Fruit fly (Drosophila melanogaster): Measurements from ENCODE around the gene CG5114.

Gene CG5114

dm6 chr3L:14974513-14974912 is 8.1 kb upstream of the CG5114 start, which contains the start of gene Ocho (continued):
- TF ChIP-seq CG6854 (GFP tag; optimal IDR thresholded peaks at IDR 0.05) (no peak), mld (GFP tag; IDR thresholded peaks at IDR 0.05; ENCODE audit: partially characterized antibody) (no peak), CG11696 (GFP tag; IDR thresholded peaks at IDR 0.05) (no peak), corto (GFP tag; optimal IDR thresholded peaks at IDR 0.05) (no peak), Side (GFP tag; optimal IDR thresholded peaks at IDR 0.05) (no peak), gro (GFP tag; optimal IDR thresholded peaks at IDR 0.05) (no peak), CG13424 (tag; optimal IDR thresholded peaks at IDR 0.05) (no peak), CG18764 (GFP tag; optimal IDR thresholded peaks at IDR 0.05) (no peak), Tbp (GFP tag; optimal IDR thresholded peaks at IDR 0.05) (no peak), CG8281 (tag; optimal IDR thresholded peaks at IDR 0.05) (no peak), sens (GFP tag) (peak; percentile 75), pzg (GFP tag; optimal IDR thresholded peaks at IDR 0.05) (no peak), Sry-δ (GFP tag; optimal IDR thresholded peaks at IDR 0.05) (peak; percentile 38), CG1647 (GFP tag; optimal IDR thresholded peaks at IDR 0.05) (no peak), kni (GFP tag; optimal IDR thresholded peaks at IDR 0.05) (peak; percentile 17), CG12391 (tag; optimal IDR thresholded peaks at IDR 0.05) (no peak)

dm6 chr3L:14974952-14975351 is 7.7 kb upstream of the CG5114 start:
- no peak for TF ChIP-seq CG13296 (GFP tag; optimal IDR thresholded peaks at IDR 0.05)
- no peak for TF ChIP-seq gem (tag; optimal IDR thresholded peaks at IDR 0.05)
- no peak for TF ChIP-seq CG2889 (GFP tag; IDR thresholded peaks at IDR 0.05)
- no peak for TF ChIP-seq Taf1 (GFP tag; IDR thresholded peaks at IDR 0.05)
- TF ChIP-seq CG11085 (GFP tag; IDR thresholded peaks at IDR 0.05): no peak
- no peak for TF ChIP-seq ewg (GFP tag; optimal IDR thresholded peaks at IDR 0.05)
- TF ChIP-seq NC2β (GFP tag; optimal IDR thresholded peaks at IDR 0.05): no peak
- no peak for TF ChIP-seq da (GFP tag; optimal IDR thresholded peaks at IDR 0.05)
- no peak for TF ChIP-seq zen (tag; optimal IDR thresholded peaks at IDR 0.05)
- TF ChIP-seq jing (GFP tag; optimal IDR thresholded peaks at IDR 0.05): no peak
- TF ChIP-seq Sry-δ (GFP tag; optimal IDR thresholded peaks at IDR 0.05): no peak
- TF ChIP-seq insv (GFP tag; optimal IDR thresholded peaks at IDR 0.05): peak in 1 of 2 experiments; percentile 32
- no peak for TF ChIP-seq CG15269 (tag; optimal IDR thresholded peaks at IDR 0.05)
- TF ChIP-seq psq (GFP tag; optimal IDR thresholded peaks at IDR 0.05): no peak
- TF ChIP-seq CG6791 (GFP tag; IDR thresholded peaks at IDR 0.05; ENCODE audit: partially characterized antibody): 0 out of 3 replicates have a peak, but pooled peaks have one; percentile 43
- no peak for TF ChIP-seq CG17186 (GFP tag; optimal IDR thresholded peaks at IDR 0.05)
- TF ChIP-seq CG32772 (GFP tag; IDR thresholded peaks at IDR 0.05): no peak
- TF ChIP-seq Nf-YC (tag; optimal IDR thresholded peaks at IDR 0.05): peak; percentile 66
- TF ChIP-seq wek (GFP tag; optimal IDR thresholded peaks at IDR 0.05): no peak
- TF ChIP-seq hbn (GFP tag; IDR thresholded peaks at IDR 0.05; ENCODE audit: partially characterized antibody): no peak
- peak; percentile 56 for TF ChIP-seq CG15479 (GFP tag; optimal IDR thresholded peaks at IDR 0.05)
- TF ChIP-seq CG10209 (GFP tag; optimal IDR thresholded peaks at IDR 0.05): no peak
- TF ChIP-seq lilli (GFP tag; optimal IDR thresholded peaks at IDR 0.05): peak; percentile 12
- no peak for TF ChIP-seq gsb-n (tag; optimal IDR thresholded peaks at IDR 0.05)
- no peak for TF ChIP-seq CG5953 (GFP tag; IDR thresholded peaks at IDR 0.05)
- peak in 1 of 2 experiments; percentile 19 for TF ChIP-seq tll (GFP tag; optimal IDR thresholded peaks at IDR 0.05)
- TF ChIP-seq Jarid2 (GFP tag; optimal IDR thresholded peaks at IDR 0.05): no peak
- TF ChIP-seq Mad (GFP tag; optimal IDR thresholded peaks at IDR 0.05): no peak
- no peak for TF ChIP-seq CG1647 (GFP tag; optimal IDR thresholded peaks at IDR 0.05)
- peak; percentile 32 for TF ChIP-seq Med (GFP tag)
- TF ChIP-seq dimm (GFP tag; IDR thresholded peaks at IDR 0.05): no peak
- no peak for TF ChIP-seq fd3F (GFP tag; optimal IDR thresholded peaks at IDR 0.05)
- TF ChIP-seq pros (GFP tag; optimal IDR thresholded peaks at IDR 0.05): peak; percentile 78
- no peak for TF ChIP-seq Hr51 (GFP tag; optimal IDR thresholded peaks at IDR 0.05)
- TF ChIP-seq CrebB (tag; optimal IDR thresholded peaks at IDR 0.05): no peak
- TF ChIP-seq chm (GFP tag; IDR thresholded peaks at IDR 0.05): peak; percentile 50; the same call in 1 of the 2 replicates

All from whole organism, embryonic.